Fruit fly (Drosophila melanogaster): ENCODE data around the gene Stt3A.

The Stt3A gene

DNA sequence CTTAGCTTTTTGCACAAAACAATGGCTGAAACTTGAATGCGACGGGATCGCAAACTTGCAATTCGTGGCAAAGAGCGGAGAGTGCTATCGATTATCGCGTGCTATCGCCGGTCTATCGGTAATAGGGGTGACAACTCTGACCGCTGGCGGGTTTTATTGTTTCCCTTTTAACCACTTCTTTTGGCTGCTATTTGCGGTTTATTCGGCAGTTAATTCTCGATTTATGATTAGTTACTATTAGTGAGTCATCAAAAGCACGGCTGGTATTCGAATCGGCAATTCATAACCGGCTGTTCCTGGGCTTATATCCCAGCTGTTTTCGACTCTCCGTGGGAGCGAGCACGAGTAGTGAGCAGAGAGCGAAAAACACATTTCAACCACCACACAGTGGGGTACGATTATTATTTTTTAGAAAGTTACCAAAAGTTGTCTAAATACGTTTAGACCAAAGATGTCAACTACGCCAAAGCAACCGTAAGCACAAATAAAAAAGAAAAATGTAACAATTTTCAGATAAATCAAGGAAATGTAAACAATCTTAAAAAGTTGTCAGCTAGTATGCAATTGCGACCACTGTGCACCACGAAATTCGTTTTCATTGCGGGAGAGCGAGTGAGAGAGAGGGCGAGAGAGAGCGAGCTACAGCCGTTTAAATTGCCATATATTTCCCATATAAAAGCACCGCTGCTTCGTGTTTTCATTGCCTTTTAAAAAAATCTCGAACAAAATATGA is at the start of gene Stt3A, which contains the start of gene bves:
Gene Stt3A (minus strand): TSS at position 89 of the 733 bp plus-strand sequence.
Gene bves (plus strand): TSS at position 115 of the 733 bp plus-strand sequence.
- TF ChIP-seq NfI (GFP tag; optimal IDR thresholded peaks at IDR 0.05) (peak; percentile 98), Antp (GFP tag; optimal IDR thresholded peaks at IDR 0.05) (peak; percentile 99), CG1647 (GFP tag; optimal IDR thresholded peaks at IDR 0.05) (peak; percentile 97), CG5953 (GFP tag; IDR thresholded peaks at IDR 0.05) (peak; percentile 94), CG18619 (GFP tag; optimal IDR thresholded peaks at IDR 0.05) (peak; percentile 98), Med (GFP tag) (peak; percentile 100), lola (GFP tag; optimal IDR thresholded peaks at IDR 0.05) (peak in 1 of 3 experiments; percentile 97), CG2202 (tag; optimal IDR thresholded peaks at IDR 0.05) (peak; percentile 98), ash1 (GFP tag; optimal IDR thresholded peaks at IDR 0.05) (peak; percentile 92), Sox102F (GFP tag; optimal IDR thresholded peaks at IDR 0.05) (peak; percentile 98), vnd (GFP tag; IDR thresholded peaks at IDR 0.05; ENCODE audit: partially characterized antibody) (peak; percentile 72), Blimp-1 (GFP tag; optimal IDR thresholded peaks at IDR 0.05) (peak; percentile 98), CG13894 (tag; optimal IDR thresholded peaks at IDR 0.05) (peak; percentile 96), mirr (GFP tag; optimal IDR thresholded peaks at IDR 0.05) (peak; percentile 95), CHES-1-like (GFP tag; optimal IDR thresholded peaks at IDR 0.05) (peak; percentile 99), Hr39 (optimal IDR thresholded peaks at IDR 0.05) (no peak), D (optimal IDR thresholded peaks at IDR 0.05) (no peak), D (GFP tag; optimal IDR thresholded peaks at IDR 0.05) (peak; percentile 97), Neu2 (GFP tag; optimal IDR thresholded peaks at IDR 0.05; ENCODE audit: borderline replicate concordance) (peak; percentile 92), wek (GFP tag; optimal IDR thresholded peaks at IDR 0.05) (peak; percentile 95), br (optimal IDR thresholded peaks at IDR 0.05) (no peak), sens-2 (GFP tag; IDR thresholded peaks at IDR 0.05) (peak; percentile 96), CG17568 (GFP tag; optimal IDR thresholded peaks at IDR 0.05) (peak; percentile 99), croc (GFP tag; conservative IDR thresholded peaks at IDR 0.05) (peak; percentile 94), NFAT (GFP tag; IDR thresholded peaks at IDR 0.05) (peak; percentile 94), oc (tag; optimal IDR thresholded peaks at IDR 0.05) (peak; percentile 98), Deaf1 (tag; optimal IDR thresholded peaks at IDR 0.05) (peak; percentile 85), BEAF-32 (GFP tag; optimal IDR thresholded peaks at IDR 0.05) (no peak), al (GFP tag; IDR thresholded peaks at IDR 0.05) (peak; percentile 95), dati (GFP tag; IDR thresholded peaks at IDR 0.05) (peak; percentile 81), unpg (GFP tag; optimal IDR thresholded peaks at IDR 0.05) (peak; percentile 99), CG14710 (tag; optimal IDR thresholded peaks at IDR 0.05) (peak; percentile 96), CG14667 (GFP tag; IDR thresholded peaks at IDR 0.05) (peak; percentile 95), Jarid2 (GFP tag; optimal IDR thresholded peaks at IDR 0.05) (peak; percentile 90), Hmx (GFP tag; optimal IDR thresholded peaks at IDR 0.05) (peak; percentile 94), B-H1 (GFP tag; IDR thresholded peaks at IDR 0.05) (peak; percentile 96), CG2889 (GFP tag; IDR thresholded peaks at IDR 0.05) (peak; percentile 96), gce (GFP tag; IDR thresholded peaks at IDR 0.05) (peak; percentile 97), CG7963 (GFP tag; IDR thresholded peaks at IDR 0.05; ENCODE audit: partially characterized antibody) (no peak; the same call in 1 of the 3 replicates), HLHmδ (GFP tag; optimal IDR thresholded peaks at IDR 0.05) (no peak), tup (GFP tag; optimal IDR thresholded peaks at IDR 0.05) (peak; percentile 94), tin (GFP tag; optimal IDR thresholded peaks at IDR 0.05) (peak; percentile 98), CG12391 (tag; optimal IDR thresholded peaks at IDR 0.05) (peak; percentile 99), CG10959 (GFP tag; IDR thresholded peaks at IDR 0.05) (peak; percentile 96), B-H2 (GFP tag; optimal IDR thresholded peaks at IDR 0.05) (peak; percentile 96), CG7556 (GFP tag; optimal IDR thresholded peaks at IDR 0.05) (peak; percentile 99), D19A (tag; optimal IDR thresholded peaks at IDR 0.05) (peak; percentile 97), Meics (GFP tag; optimal IDR thresholded peaks at IDR 0.05) (peak; percentile 98), Adf1 (GFP tag; IDR thresholded peaks at IDR 0.05) (peak; percentile 86)
